Worm (Caenorhabditis elegans): ENCODE measurements around the gene C47E12.9.

- TF ChIP-seq snpc-4 (tag; optimal IDR thresholded peaks at IDR 0.05) (no peak), nfya-1 (tag; optimal IDR thresholded peaks at IDR 0.05; ENCODE audit: insufficient read depth) (no peak)
Measured at ce11 chrIV:10009536-10009935, 35.0 kb downstream of the C47E12.9 start, which contains the start of gene magu-4.
